Worm (Caenorhabditis elegans) whole organism, L4 larva: ENCODE measurements around the gene B0410.1.
"Not testable (repeated sequence)": the region's sequence is repeated elsewhere in the genome, so short reads cannot be mapped to it uniquely, and the experiment has no call there.

Experiments used
- D1046.2 ChIP-seq: fragments of 200-800 bp; sonication (Bioruptor generic); IDR thresholded peaks from 2 replicates; pipeline ENCODE4 v1.3.6; 2022; ENCODE audit warnings: missing genetic modification characterization, missing compliant biosample characterization
- F37D6.2 ChIP-seq: sonication (generic microtip); optimal IDR thresholded peaks from 2 replicates; lab custom pipeline; 2016; ENCODE audit warnings: mild to moderate bottlenecking, missing genetic modification characterization, missing compliant biosample characterization
- F44E2.7 ChIP-seq: fragments of 200-800 bp; sonication (Bioruptor generic); IDR thresholded peaks from 2 replicates; pipeline ENCODE4 v2.1.2; 2022; ENCODE audit warnings: missing genetic modification characterization, missing compliant biosample characterization
- T20F7.1 ChIP-seq: fragments of 200-800 bp; sonication (Bioruptor generic); optimal IDR thresholded peaks from 2 replicates; lab custom pipeline; 2018; ENCODE audit warnings: mild to moderate bottlenecking, missing genetic modification characterization, missing compliant biosample characterization
- Y48G9A.11 ChIP-seq: fragments of 200-800 bp; sonication (Bioruptor generic); IDR thresholded peaks from 2 replicates; pipeline ENCODE4 v1.3.6; 2022; ENCODE audit warnings: missing genetic modification reagents, missing genetic modification characterization, missing compliant biosample characterization
- Y75B8A.6 ChIP-seq: fragments of 200-800 bp; sonication (Bioruptor generic); IDR thresholded peaks from 2 replicates; pipeline ENCODE4 v1.3.6; 2022; ENCODE audit warnings: missing genetic modification reagents, missing genetic modification characterization, missing compliant biosample characterization
- aly-2 ChIP-seq: sonication (generic microtip); optimal IDR thresholded peaks from 2 replicates; lab custom pipeline; 2018; ENCODE audit warnings: missing biosample characterization, missing genetic modification characterization
- ceh-20 ChIP-seq: fragments of 200-800 bp; sonication (Bioruptor generic); IDR thresholded peaks from 2 replicates; pipeline ENCODE4 v1.3.6; 2022; ENCODE audit warnings: missing genetic modification reagents, missing genetic modification characterization, missing compliant biosample characterization
- ceh-28 ChIP-seq: fragments of 150-350 bp; optimal IDR thresholded peaks from 2 replicates; lab custom pipeline; 2014; ENCODE audit warnings: missing biosample characterization, missing genetic modification reagents, missing genetic modification characterization
- ceh-62 ChIP-seq: sonication (generic microtip); optimal IDR thresholded peaks from 2 replicates; lab custom pipeline; 2017; ENCODE audit warnings: missing biosample characterization, missing genetic modification characterization
- ceh-82 ChIP-seq: sonication (generic microtip); optimal IDR thresholded peaks from 2 replicates; lab custom pipeline; 2017; ENCODE audit warnings: missing biosample characterization, missing genetic modification characterization
- cey-2 ChIP-seq: sonication (generic microtip); optimal IDR thresholded peaks from 3 replicates; lab custom pipeline; 2017; ENCODE audit warnings: missing genetic modification characterization, mild to moderate bottlenecking, missing compliant biosample characterization, antibody characterized with exemption, borderline replicate concordance; ENCODE audit not compliant: insufficient read depth
- daf-16 ChIP-seq, 3 experiments: sonication (generic microtip); optimal IDR thresholded peaks; 2 replicates each; lab custom pipeline; 2016 to 2017; ENCODE audit warnings: missing genetic modification characterization in 3 of 3, missing genetic modification reagents in 3 of 3, mild to moderate bottlenecking in 2 of 3, missing compliant biosample characterization in 2 of 3, missing biosample characterization in 1 of 3, moderate library complexity in 1 of 3
- daf-19 ChIP-seq: fragments of 200-800 bp; sonication (Bioruptor generic); conservative IDR thresholded peaks from 2 replicates; pipeline ENCODE4 v1.3.6; 2022; ENCODE audit warnings: missing genetic modification characterization, missing compliant biosample characterization
- dmd-8 ChIP-seq: fragments of 200-800 bp; sonication (Bioruptor generic); IDR thresholded peaks from 2 replicates; pipeline ENCODE4 v1.3.6; 2022; ENCODE audit warnings: missing genetic modification characterization, missing compliant biosample characterization
- dpl-1 ChIP-seq: fragments of 150-350 bp; optimal IDR thresholded peaks from 2 replicates; lab custom pipeline; 2014; ENCODE audit warnings: missing biosample characterization, missing genetic modification reagents, missing genetic modification characterization
- dve-1 ChIP-seq: sonication (generic microtip); optimal IDR thresholded peaks from 2 replicates; lab custom pipeline; 2017; ENCODE audit warnings: antibody characterized with exemption, mild to moderate bottlenecking, missing genetic modification characterization, missing compliant biosample characterization; ENCODE audit not compliant: insufficient read depth
- egl-43 ChIP-seq: fragments of 200-800 bp; sonication (Bioruptor generic); IDR thresholded peaks from 2 replicates; pipeline ENCODE4 v1.3.6; 2022; ENCODE audit warnings: missing genetic modification reagents, missing genetic modification characterization, missing compliant biosample characterization
- fkh-10 ChIP-seq: fragments of 150-350 bp; optimal IDR thresholded peaks from 2 replicates; lab custom pipeline; 2014; ENCODE audit warnings: missing biosample characterization, missing genetic modification reagents, missing genetic modification characterization
- fos-1 ChIP-seq: fragments of 150-350 bp; optimal IDR thresholded peaks from 2 replicates; lab custom pipeline; 2014; ENCODE audit warnings: missing biosample characterization, missing genetic modification characterization
- hif-1 ChIP-seq, 2 experiments: sonication (generic microtip); optimal IDR thresholded peaks; 2 replicates each; lab custom pipeline; 2016 to 2017; ENCODE audit warnings: missing compliant biosample characterization in 2 of 2, missing genetic modification characterization in 2 of 2, missing genetic modification reagents in 2 of 2, missing genotype in 2 of 2, mild to moderate bottlenecking in 1 of 2
- hlh-11 ChIP-seq: fragments of 200-800 bp; sonication (Bioruptor generic); optimal IDR thresholded peaks from 2 replicates; lab custom pipeline; 2018; ENCODE audit warnings: mild to moderate bottlenecking, missing genetic modification characterization, missing compliant biosample characterization
- hlh-30 ChIP-seq: sonication (generic microtip); optimal IDR thresholded peaks from 2 replicates; lab custom pipeline; 2017; ENCODE audit warnings: antibody characterized with exemption, mild to moderate bottlenecking, missing genetic modification characterization, missing compliant biosample characterization; ENCODE audit not compliant: insufficient read depth
- hmg-1.1 ChIP-seq: fragments of 200-800 bp; sonication (Bioruptor generic); IDR thresholded peaks from 2 replicates; pipeline ENCODE4 v1.3.6; 2022; ENCODE audit warnings: missing genetic modification reagents, missing genetic modification characterization, missing compliant biosample characterization
- lim-7 ChIP-seq: fragments of 200-800 bp; sonication (Bioruptor generic); IDR thresholded peaks from 2 replicates; pipeline ENCODE4 v1.3.6; 2022; ENCODE audit warnings: missing genetic modification characterization, missing compliant biosample characterization
- lir-3 ChIP-seq: sonication (generic microtip); optimal IDR thresholded peaks from 2 replicates; lab custom pipeline; 2016; ENCODE audit warnings: mild to moderate bottlenecking, missing genetic modification characterization, missing compliant biosample characterization
- madf-5 ChIP-seq, 2 experiments: fragments of 200-800 bp; sonication (Bioruptor generic); IDR thresholded peaks; 2 replicates each; pipeline ENCODE4 v1.3.6; 2022; ENCODE audit warnings: missing compliant biosample characterization in 2 of 2, missing genetic modification characterization in 2 of 2
- madf-9 ChIP-seq: fragments of 200-800 bp; sonication (Bioruptor generic); conservative IDR thresholded peaks from 2 replicates; pipeline ENCODE4 v1.3.6; 2022; ENCODE audit warnings: missing genetic modification reagents, missing genetic modification characterization, missing compliant biosample characterization
- mes-2 ChIP-seq: sonication (generic microtip); optimal IDR thresholded peaks from 2 replicates; lab custom pipeline; 2016; ENCODE audit warnings: missing genotype, mild to moderate bottlenecking, missing genetic modification characterization, missing compliant biosample characterization; ENCODE audit not compliant: poor library complexity, severe bottlenecking
- nhr-102 ChIP-seq: sonication (generic microtip); optimal IDR thresholded peaks from 2 replicates; lab custom pipeline; 2016; ENCODE audit warnings: mild to moderate bottlenecking, missing genetic modification characterization, moderate library complexity, missing compliant biosample characterization
- nhr-237 ChIP-seq: sonication (generic microtip); optimal IDR thresholded peaks from 2 replicates; lab custom pipeline; 2017; ENCODE audit warnings: missing biosample characterization, missing genetic modification characterization
- nhr-41 ChIP-seq: fragments of 200-800 bp; sonication (Bioruptor generic); IDR thresholded peaks from 2 replicates; pipeline ENCODE4 v1.3.6; 2022; ENCODE audit warnings: missing genetic modification reagents, missing genetic modification characterization, missing compliant biosample characterization
- nhr-42 ChIP-seq: fragments of 200-800 bp; sonication (Bioruptor generic); IDR thresholded peaks from 2 replicates; pipeline ENCODE4 v1.3.6; 2022; ENCODE audit warnings: missing genetic modification characterization, missing compliant biosample characterization
- nhr-77 ChIP-seq: fragments of 150-350 bp; optimal IDR thresholded peaks from 2 replicates; lab custom pipeline; 2014; ENCODE audit warnings: missing biosample characterization, missing genetic modification characterization
- pha-4 ChIP-seq, 2 experiments: fragments of 150-350 bp in 1 of 2; fragments of 200-800 bp in 1 of 2; sonication (Bioruptor generic) in 1 of 2; IDR thresholded peaks in 1 of 2; optimal IDR thresholded peaks in 1 of 2; 2 replicates each; pipeline versions ENCODE4 v1.3.6 to Lab custom; 2014 to 2022; ENCODE audit warnings: missing genetic modification characterization in 2 of 2, missing genetic modification reagents in 2 of 2, missing biosample characterization in 1 of 2, missing compliant biosample characterization in 1 of 2
- saeg-2 ChIP-seq: fragments of 200-800 bp; sonication (Bioruptor generic); IDR thresholded peaks from 2 replicates; pipeline ENCODE4 v1.3.6; 2022; ENCODE audit warnings: missing genetic modification reagents, missing genetic modification characterization, missing compliant biosample characterization
- sdz-12 ChIP-seq: fragments of 200-800 bp; sonication (Bioruptor generic); optimal IDR thresholded peaks from 2 replicates; lab custom pipeline; 2018; ENCODE audit warnings: mild to moderate bottlenecking, missing genetic modification characterization, missing compliant biosample characterization
- set-16 ChIP-seq: fragments of 200-800 bp; sonication (Bioruptor generic); IDR thresholded peaks from 2 replicates; pipeline ENCODE4 v1.3.6; 2022; ENCODE audit warnings: missing genetic modification reagents, missing genetic modification characterization, missing compliant biosample characterization
- snpc-1.2 ChIP-seq: fragments of 200-800 bp; sonication (Bioruptor generic); IDR thresholded peaks from 2 replicates; pipeline ENCODE4 v1.3.6; 2022; ENCODE audit warnings: missing genetic modification reagents, missing genetic modification characterization, missing compliant biosample characterization
- spr-3 ChIP-seq: fragments of 200-800 bp; sonication (Bioruptor generic); optimal IDR thresholded peaks from 2 replicates; lab custom pipeline; 2018; ENCODE audit warnings: mild to moderate bottlenecking, missing genetic modification characterization, missing compliant biosample characterization
- unc-130 ChIP-seq: sonication (generic microtip); optimal IDR thresholded peaks from 2 replicates; lab custom pipeline; 2016; ENCODE audit warnings: missing genetic modification reagents, missing genetic modification characterization, missing compliant biosample characterization
- unc-62 ChIP-seq, 3 experiments: fragments of 150-350 bp in 1 of 3; sonication (generic microtip); optimal IDR thresholded peaks in 2 of 3; peaks in 1 of 3; 1 replicate in 1 of 3; 2 replicates in 2 of 3; lab custom pipeline; 2014 to 2017; ENCODE audit warnings: missing biosample characterization in 3 of 3, missing genetic modification characterization in 3 of 3, missing genetic modification reagents in 3 of 3, missing genotype in 1 of 3
- vab-7 ChIP-seq: fragments of 200-800 bp; sonication (Bioruptor generic); IDR thresholded peaks from 2 replicates; pipeline ENCODE4 v1.3.6; 2022; ENCODE audit warnings: missing genetic modification reagents, missing genetic modification characterization, missing compliant biosample characterization
- zag-1 ChIP-seq: fragments of 150-350 bp; optimal IDR thresholded peaks from 2 replicates; lab custom pipeline; 2014; ENCODE audit warnings: missing biosample characterization, missing genetic modification characterization
- zfp-2 ChIP-seq: sonication (generic microtip); optimal IDR thresholded peaks from 2 replicates; lab custom pipeline; 2016; ENCODE audit warnings: mild to moderate bottlenecking, missing genetic modification characterization, missing compliant biosample characterization
- ztf-11 ChIP-seq: fragments of 150-350 bp; optimal IDR thresholded peaks from 2 replicates; lab custom pipeline; 2014; ENCODE audit warnings: missing biosample characterization, missing genetic modification characterization

B0410.1 gene

ce11 chrX:2894273-2894672, at the start of gene B0410.1:
Gene B0410.1 (plus strand): TSS chrX:2894573.
- not testable (repeated sequence) for TF ChIP-seq nhr-102 (tag; lab: Kevin White, UChicago); nhr-41; snpc-1.2 (GFP tag; lab: Robert Waterston, UW)

DNA sequence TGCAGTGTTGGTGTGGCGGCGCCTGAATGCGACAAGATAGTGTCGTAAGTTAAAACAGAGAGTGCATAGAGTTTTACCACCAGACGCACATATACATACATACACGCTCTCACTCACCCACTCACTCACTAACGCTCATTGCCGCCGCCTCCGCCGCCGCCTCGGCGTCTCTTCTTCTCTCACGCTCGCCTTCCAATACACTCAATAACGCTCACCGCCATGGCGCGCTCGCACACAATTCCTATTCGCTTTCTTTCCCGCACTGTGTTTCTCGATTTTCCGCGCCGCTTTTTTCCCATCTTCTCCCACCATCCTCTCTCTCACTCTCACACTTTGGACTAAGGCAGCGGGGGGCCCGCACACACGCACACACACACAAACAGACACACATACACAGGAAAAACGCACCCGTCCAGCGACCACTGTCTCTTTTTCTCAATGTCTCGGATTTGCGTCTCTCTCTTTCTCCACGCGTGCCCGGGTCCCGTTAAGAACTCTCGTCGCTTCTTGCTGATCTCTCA, 41.9 kb upstream of the B0410.1 start, which contains the start of gene kin-29:
kin-29 (minus strand) TSS at position 51 of the 521 bp plus-strand sequence.
- peak; percentile 95 for TF ChIP-seq hlh-11 (tag; lab: Kevin White, UChicago)
- TF ChIP-seq pha-4 (GFP tag; IDR thresholded peaks at IDR 0.05; lab: Robert Waterston, UW) = peak; percentile 72
- TF ChIP-seq pha-4 (tag; optimal IDR thresholded peaks at IDR 0.05; lab: Kevin White, UChicago) = no peak
- TF ChIP-seq saeg-2 (GFP tag; lab: Robert Waterston, UW) = 0 out of 2 replicates have a peak, but pooled peaks have one; percentile 40
- peak; percentile 93 for TF ChIP-seq dve-1
- no peak for TF ChIP-seq daf-19
- TF ChIP-seq nhr-237 (tag; lab: Kevin White, UChicago) = peak; percentile 8
- no peak for TF ChIP-seq unc-130 (GFP tag; lab: Kevin White, UChicago)
- TF ChIP-seq T20F7.1 (GFP tag; lab: Kevin White, UChicago) = peak; percentile 57
- 0 out of 2 replicates have a peak, but pooled peaks have one; percentile 48 for TF ChIP-seq ceh-20
- peak; percentile 67 for TF ChIP-seq nhr-77 (tag; lab: Kevin White, UChicago)
- no peak for TF ChIP-seq cey-2
- TF ChIP-seq zag-1 (tag; lab: Kevin White, UChicago) = no peak
- no peak for TF ChIP-seq nhr-42 (GFP tag; lab: Robert Waterston, UW)
- TF ChIP-seq madf-5 (GFP tag; IDR thresholded peaks at IDR 0.05; lab: Robert Waterston, UW) = no peak
- peak; percentile 54; the same call in 1 of the 2 replicates for TF ChIP-seq vab-7 (GFP tag; lab: Robert Waterston, UW)
- peak; percentile 90 for TF ChIP-seq madf-9
- TF ChIP-seq hlh-30 (tag; lab: Kevin White, UChicago) = peak; percentile 76
- peak; percentile 82 for TF ChIP-seq egl-43 (GFP tag; lab: Robert Waterston, UW)
- no peak for TF ChIP-seq F44E2.7 (GFP tag; lab: Robert Waterston, UW)
- TF ChIP-seq ceh-62 (tag; lab: Kevin White, UChicago) = no peak
- TF ChIP-seq ztf-11 (tag; lab: Kevin White, UChicago) = no peak
- no peak for TF ChIP-seq ceh-82 (tag; lab: Kevin White, UChicago)
- no peak for TF ChIP-seq lim-7 (GFP tag; lab: Robert Waterston, UW)
- peak; percentile 95 for TF ChIP-seq hmg-1.1
- TF ChIP-seq sdz-12 (GFP tag; lab: Kevin White, UChicago) = no peak
- TF ChIP-seq F37D6.2 (tag; lab: Kevin White, UChicago) = peak; percentile 84
- peak; percentile 68 to 79 for TF ChIP-seq daf-16 (GFP tag; optimal IDR thresholded peaks at IDR 0.05; lab: Kevin White, UChicago)
- peak; percentile 79 for TF ChIP-seq daf-16 (tag; optimal IDR thresholded peaks at IDR 0.05; lab: Kevin White, UChicago)
- peak; percentile 64 for TF ChIP-seq nhr-102 (tag; lab: Kevin White, UChicago)
- TF ChIP-seq dmd-8 (GFP tag; lab: Robert Waterston, UW) = no peak
- no peak for TF ChIP-seq aly-2 (tag; lab: Kevin White, UChicago)
- TF ChIP-seq hif-1 (tag; optimal IDR thresholded peaks at IDR 0.05; lab: Kevin White, UChicago) = peak; percentile 45 to 90
- TF ChIP-seq Y48G9A.11 (GFP tag; lab: Robert Waterston, UW) = no peak
- TF ChIP-seq mes-2 = peak; percentile 65
- TF ChIP-seq dpl-1 (GFP tag; lab: Kevin White, UChicago) = peak; percentile 39
- TF ChIP-seq zfp-2 (tag; lab: Kevin White, UChicago) = no peak
- TF ChIP-seq D1046.2 = no peak
- no peak for TF ChIP-seq Y75B8A.6 (GFP tag; lab: Robert Waterston, UW)
- no peak for TF ChIP-seq fos-1
- no peak for TF ChIP-seq lir-3 (tag; lab: Kevin White, UChicago)
- peak; percentile 62 for TF ChIP-seq ceh-28
- TF ChIP-seq unc-62 (GFP tag; optimal IDR thresholded peaks at IDR 0.05 in 1 of 2; lab: Kevin White, UChicago) = peak in 1 of 2 experiments; percentile 99
- no peak for TF ChIP-seq unc-62 (tag; optimal IDR thresholded peaks at IDR 0.05; lab: Kevin White, UChicago)
- peak; percentile 34 for TF ChIP-seq spr-3 (GFP tag; lab: Kevin White, UChicago)
- TF ChIP-seq set-16 (GFP tag; lab: Robert Waterston, UW) = peak; percentile 92
- peak; percentile 93 for TF ChIP-seq fkh-10 (GFP tag; lab: Kevin White, UChicago)
